Fruit fly (Drosophila melanogaster): ENCODE results near the gene CG32266.

DNA sequence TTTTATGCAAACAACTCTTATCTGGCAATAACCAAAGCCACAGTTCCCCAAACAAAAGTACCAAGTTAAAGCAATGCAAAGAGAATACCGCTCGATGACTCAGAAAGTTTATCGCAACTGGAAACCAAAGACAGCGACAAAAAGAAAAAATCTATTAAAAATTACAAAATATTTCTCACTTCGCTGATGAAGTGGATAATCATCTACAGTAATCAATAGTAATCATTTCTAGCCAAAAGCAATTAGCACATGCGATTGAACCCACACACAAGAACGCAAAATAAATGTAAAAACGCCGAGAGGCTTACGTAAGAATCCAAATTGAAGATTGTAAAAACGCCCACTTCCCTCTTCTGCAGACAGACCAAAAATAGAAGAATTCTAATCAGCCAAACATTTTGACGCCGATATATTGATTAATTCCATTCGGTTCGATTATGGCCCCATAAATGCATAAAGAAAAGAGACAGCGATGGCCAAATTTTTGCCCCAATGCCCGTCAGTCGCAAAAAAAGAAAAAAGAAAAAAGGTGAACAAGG lies 14.0 kb upstream of the CG32266 start:
- no peak for TF ChIP-seq CG5204 (GFP tag; optimal IDR thresholded peaks at IDR 0.05)
- TF ChIP-seq toe (GFP tag; optimal IDR thresholded peaks at IDR 0.05) = no peak
- TF ChIP-seq bab1 (GFP tag; optimal IDR thresholded peaks at IDR 0.05) = no peak
- TF ChIP-seq CG7045 (GFP tag; optimal IDR thresholded peaks at IDR 0.05) = no peak
- no peak for TF ChIP-seq Hr96 (GFP tag; optimal IDR thresholded peaks at IDR 0.05)
- no peak for TF ChIP-seq pad (GFP tag; optimal IDR thresholded peaks at IDR 0.05)
- no peak for TF ChIP-seq CG14711 (tag; optimal IDR thresholded peaks at IDR 0.05)
- TF ChIP-seq ovo (GFP tag; optimal IDR thresholded peaks at IDR 0.05) = no peak
- TF ChIP-seq Crg-1 (GFP tag; optimal IDR thresholded peaks at IDR 0.05) = no peak
- no peak for TF ChIP-seq CG12768 (GFP tag; optimal IDR thresholded peaks at IDR 0.05)
- no peak for TF ChIP-seq cnc (optimal IDR thresholded peaks at IDR 0.05)
- no peak for TF ChIP-seq CG1620 (GFP tag; optimal IDR thresholded peaks at IDR 0.05)
- TF ChIP-seq Mnt (GFP tag; optimal IDR thresholded peaks at IDR 0.05) = no peak
